Worm (Caenorhabditis elegans) whole organism, young adult: Measurements from ENCODE around the gene ahsa-1.

Source experiments
- B0035.1 ChIP-seq: sonication (generic microtip); optimal IDR thresholded peaks from 2 replicates; lab custom pipeline; 2016; ENCODE audit warnings: missing genetic modification characterization, mild to moderate bottlenecking, missing compliant biosample characterization, missing genotype, missing genetic modification reagents
- B0336.3 ChIP-seq: fragments of 200-800 bp; sonication (Bioruptor generic); IDR thresholded peaks from 2 replicates; pipeline ENCODE4 v1.3.6; 2022; ENCODE audit warnings: missing genetic modification characterization, missing compliant biosample characterization
- F10E7.11 ChIP-seq: sonication (generic microtip); optimal IDR thresholded peaks from 2 replicates; lab custom pipeline; 2017; ENCODE audit warnings: mild to moderate bottlenecking, missing genetic modification characterization, moderate library complexity, missing compliant biosample characterization
- F23B12.7 ChIP-seq: sonication (generic microtip); optimal IDR thresholded peaks from 2 replicates; lab custom pipeline; 2017; ENCODE audit warnings: missing genetic modification characterization, mild to moderate bottlenecking, missing compliant biosample characterization, antibody characterized with exemption, moderate library complexity; ENCODE audit not compliant: insufficient read depth
- F39B2.1 ChIP-seq: fragments of 200-800 bp; sonication (Bioruptor generic); IDR thresholded peaks from 2 replicates; pipeline ENCODE4 v1.3.6; 2022; ENCODE audit warnings: missing genetic modification reagents, missing genetic modification characterization, missing compliant biosample characterization
- F52B5.7 ChIP-seq: sonication (generic microtip); optimal IDR thresholded peaks from 2 replicates; lab custom pipeline; 2016; ENCODE audit warnings: mild to moderate bottlenecking, missing genetic modification characterization, missing compliant biosample characterization
- F55B11.4 ChIP-seq: sonication (generic microtip); optimal IDR thresholded peaks from 2 replicates; lab custom pipeline; 2016; ENCODE audit warnings: missing compliant biosample characterization, missing genetic modification characterization, borderline replicate concordance; ENCODE audit not compliant: insufficient read depth
- K11D2.4 ChIP-seq: fragments of 200-800 bp; sonication (Bioruptor generic); IDR thresholded peaks from 2 replicates; pipeline ENCODE4 v1.3.6; 2022; ENCODE audit warnings: missing genetic modification reagents, missing genetic modification characterization, missing compliant biosample characterization
- T26A5.8 ChIP-seq: sonication (generic microtip); optimal IDR thresholded peaks from 2 replicates; lab custom pipeline; 2016; ENCODE audit warnings: missing genetic modification characterization, missing compliant biosample characterization
- ZK185.1 ChIP-seq: sonication (generic microtip); optimal IDR thresholded peaks from 2 replicates; lab custom pipeline; 2016; ENCODE audit warnings: mild to moderate bottlenecking, missing genetic modification characterization, missing compliant biosample characterization; ENCODE audit not compliant: poor library complexity, severe bottlenecking
- aptf-2 ChIP-seq: fragments of 200-800 bp; sonication (Bioruptor generic); conservative IDR thresholded peaks from 2 replicates; pipeline ENCODE4 v1.3.6; 2022; ENCODE audit warnings: missing genetic modification reagents, missing genetic modification characterization, missing compliant biosample characterization
- atf-7 ChIP-seq: sonication (generic microtip); optimal IDR thresholded peaks from 2 replicates; lab custom pipeline; 2017; ENCODE audit warnings: mild to moderate bottlenecking, missing genetic modification characterization, missing compliant biosample characterization
- attf-5 ChIP-seq: fragments of 200-800 bp; sonication (Bioruptor generic); optimal IDR thresholded peaks from 2 replicates; lab custom pipeline; 2018; ENCODE audit warnings: mild to moderate bottlenecking, missing genetic modification characterization, missing compliant biosample characterization
- bed-1 ChIP-seq: fragments of 200-800 bp; sonication (Bioruptor generic); IDR thresholded peaks from 2 replicates; pipeline ENCODE4 v1.3.6; 2022; ENCODE audit warnings: missing genetic modification reagents, missing genetic modification characterization, missing compliant biosample characterization
- ccch-3 ChIP-seq: fragments of 200-800 bp; sonication (Bioruptor generic); optimal IDR thresholded peaks from 2 replicates; lab custom pipeline; 2018; ENCODE audit warnings: mild to moderate bottlenecking, missing genetic modification characterization, missing compliant biosample characterization
- ceh-27 ChIP-seq: fragments of 200-800 bp; sonication (Bioruptor generic); optimal IDR thresholded peaks from 2 replicates; lab custom pipeline; 2018; ENCODE audit warnings: mild to moderate bottlenecking, missing genetic modification characterization, moderate library complexity, missing compliant biosample characterization
- ceh-58 ChIP-seq: fragments of 200-800 bp; sonication (Bioruptor generic); IDR thresholded peaks from 2 replicates; pipeline ENCODE4 v1.3.6; 2022; ENCODE audit warnings: missing genetic modification characterization, missing compliant biosample characterization
- ceh-79 ChIP-seq: sonication (generic microtip); optimal IDR thresholded peaks from 2 replicates; lab custom pipeline; 2017; ENCODE audit warnings: mild to moderate bottlenecking, missing genetic modification characterization, missing compliant biosample characterization
- dpff-1 ChIP-seq: sonication (generic microtip); optimal IDR thresholded peaks from 2 replicates; lab custom pipeline; 2017; ENCODE audit warnings: mild to moderate bottlenecking, missing genetic modification characterization, missing compliant biosample characterization
- efl-1 ChIP-seq: fragments of 150-350 bp; optimal IDR thresholded peaks from 2 replicates; lab custom pipeline; 2014; ENCODE audit warnings: missing biosample characterization, missing genetic modification reagents, missing genetic modification characterization
- egl-18 ChIP-seq: fragments of 200-800 bp; sonication (Bioruptor generic); IDR thresholded peaks from 2 replicates; pipeline ENCODE4 v1.3.6; 2022; ENCODE audit warnings: missing genetic modification reagents, missing genetic modification characterization, missing compliant biosample characterization
- ekl-4 ChIP-seq: fragments of 200-800 bp; sonication (Bioruptor generic); IDR thresholded peaks from 2 replicates; pipeline ENCODE4 v1.3.6; 2022; ENCODE audit warnings: missing genetic modification reagents, missing genetic modification characterization, missing compliant biosample characterization
- ets-4 ChIP-seq: fragments of 200-800 bp; sonication (Bioruptor generic); optimal IDR thresholded peaks from 2 replicates; lab custom pipeline; 2018; ENCODE audit warnings: mild to moderate bottlenecking, missing genetic modification characterization, missing compliant biosample characterization
- gei-17 ChIP-seq: fragments of 200-800 bp; sonication (Bioruptor generic); optimal IDR thresholded peaks from 2 replicates; lab custom pipeline; 2018; ENCODE audit warnings: mild to moderate bottlenecking, missing genetic modification characterization, missing compliant biosample characterization
- him-1 ChIP-seq: sonication (generic microtip); optimal IDR thresholded peaks from 2 replicates; lab custom pipeline; 2016; ENCODE audit warnings: missing genotype, missing genetic modification reagents, missing genetic modification characterization, missing compliant biosample characterization
- hlh-12 ChIP-seq: sonication (generic microtip); optimal IDR thresholded peaks from 2 replicates; lab custom pipeline; 2016; ENCODE audit warnings: missing genetic modification characterization, missing compliant biosample characterization
- hmg-1.2 ChIP-seq: fragments of 200-800 bp; sonication (Bioruptor generic); IDR thresholded peaks from 2 replicates; pipeline ENCODE4 v1.3.6; 2022; ENCODE audit warnings: missing genetic modification reagents, missing genetic modification characterization, missing compliant biosample characterization
- hmg-20 ChIP-seq: fragments of 200-800 bp; sonication (Bioruptor generic); IDR thresholded peaks from 2 replicates; pipeline ENCODE4 v1.3.6; 2022; ENCODE audit warnings: missing genetic modification reagents, missing genetic modification characterization, missing compliant biosample characterization
- lin-26 ChIP-seq: fragments of 200-800 bp; sonication (Bioruptor generic); IDR thresholded peaks from 2 replicates; pipeline ENCODE4 v1.3.6; 2022; ENCODE audit warnings: missing genetic modification reagents, missing genetic modification characterization, missing compliant biosample characterization
- lin-40 ChIP-seq: sonication (generic microtip); optimal IDR thresholded peaks from 2 replicates; lab custom pipeline; 2016; ENCODE audit warnings: missing genetic modification characterization, mild to moderate bottlenecking, missing compliant biosample characterization, missing genotype, missing genetic modification reagents
- madf-10 ChIP-seq: sonication (generic microtip); optimal IDR thresholded peaks from 2 replicates; lab custom pipeline; 2016; ENCODE audit warnings: mild to moderate bottlenecking, missing genetic modification characterization, missing compliant biosample characterization
- madf-3 ChIP-seq: fragments of 200-800 bp; sonication (Bioruptor generic); IDR thresholded peaks from 2 replicates; pipeline ENCODE4 v1.3.6; 2022; ENCODE audit warnings: missing genetic modification reagents, missing genetic modification characterization, missing compliant biosample characterization
- madf-8 ChIP-seq: fragments of 200-800 bp; sonication (Bioruptor generic); conservative IDR thresholded peaks from 2 replicates; pipeline ENCODE4 v1.3.6; 2022; ENCODE audit warnings: missing genetic modification reagents, missing genetic modification characterization, missing compliant biosample characterization
- mcd-1 ChIP-seq: fragments of 200-800 bp; sonication (Bioruptor generic); IDR thresholded peaks from 2 replicates; pipeline ENCODE4 v1.3.6; 2022; ENCODE audit warnings: missing genetic modification reagents, missing genetic modification characterization, missing compliant biosample characterization
- mes-4 ChIP-seq: sonication (generic microtip); optimal IDR thresholded peaks from 2 replicates; lab custom pipeline; 2016; ENCODE audit warnings: missing genotype, missing genetic modification characterization, missing compliant biosample characterization
- nfya-1 ChIP-seq: sonication (generic microtip); optimal IDR thresholded peaks from 2 replicates; lab custom pipeline; 2017; ENCODE audit warnings: antibody characterized with exemption, missing compliant biosample characterization, missing genetic modification characterization, borderline replicate concordance; ENCODE audit not compliant: insufficient read depth
- nhr-90 ChIP-seq: sonication (generic microtip); optimal IDR thresholded peaks from 2 replicates; lab custom pipeline; 2016; ENCODE audit warnings: missing genotype, mild to moderate bottlenecking, missing genetic modification characterization, missing compliant biosample characterization
- pha-4 ChIP-seq: fragments of 150-350 bp; sonication (generic microtip); optimal IDR thresholded peaks from 2 replicates; lab custom pipeline; 2014; ENCODE audit warnings: missing biosample characterization, missing genetic modification reagents, missing genetic modification characterization
- rpc-1 ChIP-seq, 2 experiments: fragments of 150-350 bp in 1 of 2; sonication (generic microtip) in 1 of 2; optimal IDR thresholded peaks; 2 replicates each; lab custom pipeline; 2014 to 2018; ENCODE audit warnings: missing biosample characterization in 1 of 2, missing genetic modification characterization in 1 of 2, missing genetic modification reagents in 1 of 2, missing genotype in 1 of 2
- tbx-9 ChIP-seq: sonication (generic microtip); optimal IDR thresholded peaks from 2 replicates; lab custom pipeline; 2016; ENCODE audit warnings: borderline replicate concordance, missing genetic modification characterization, inconsistent platforms, missing compliant biosample characterization
- tlf-1 ChIP-seq: fragments of 200-800 bp; sonication (Bioruptor generic); optimal IDR thresholded peaks from 2 replicates; lab custom pipeline; 2018; ENCODE audit warnings: mild to moderate bottlenecking, missing genetic modification characterization, missing compliant biosample characterization
- zfh-2 ChIP-seq: fragments of 200-800 bp; sonication (Bioruptor generic); conservative IDR thresholded peaks from 2 replicates; pipeline ENCODE4 v1.3.6; 2022; ENCODE audit warnings: missing genetic modification reagents, missing genetic modification characterization, missing compliant biosample characterization
- zim-3 ChIP-seq: sonication (generic microtip); optimal IDR thresholded peaks from 2 replicates; lab custom pipeline; 2017; ENCODE audit warnings: mild to moderate bottlenecking, missing genetic modification characterization, moderate library complexity, missing compliant biosample characterization
- ztf-22 ChIP-seq: fragments of 200-800 bp; sonication (Bioruptor generic); optimal IDR thresholded peaks from 2 replicates; lab custom pipeline; 2018; ENCODE audit warnings: mild to moderate bottlenecking, missing genetic modification characterization, moderate library complexity, missing compliant biosample characterization
- ztf-28 ChIP-seq: fragments of 200-800 bp; sonication (Bioruptor generic); IDR thresholded peaks from 2 replicates; pipeline ENCODE4 v1.3.6; 2022; ENCODE audit warnings: missing genetic modification reagents, missing genetic modification characterization, missing compliant biosample characterization

ahsa-1 gene

DNA sequence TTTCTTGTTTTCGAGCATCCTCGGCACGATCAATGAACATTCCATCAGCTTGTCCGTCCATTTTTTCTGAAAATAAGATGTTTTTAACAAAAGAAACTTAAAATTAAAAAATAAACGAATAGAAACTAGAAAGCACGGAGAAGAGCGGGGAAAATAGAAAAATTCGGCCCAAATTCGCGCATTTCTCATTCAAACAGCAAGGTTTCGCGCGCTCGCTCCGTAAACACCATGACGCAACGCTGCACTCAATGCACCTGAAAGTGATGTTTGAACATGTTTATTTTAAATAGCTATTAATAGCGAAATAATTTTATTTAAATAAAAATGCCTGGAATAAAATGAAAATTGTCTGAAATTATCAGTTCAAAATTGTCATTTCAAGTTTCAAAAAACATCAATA, 25.7 kb downstream of the ahsa-1 start, which contains the start of the genes mcm-3 and C25D7.15 (continued):
- TF ChIP-seq zim-3, result no peak
- TF ChIP-seq him-1 (tag; lab: Kevin White, UChicago), result peak; percentile 53
- TF ChIP-seq zfh-2 (GFP tag; lab: Robert Waterston, UW), result no peak
- no peak for TF ChIP-seq ztf-22
- peak; percentile 96 for TF ChIP-seq efl-1
- TF ChIP-seq tlf-1, result peak; percentile 68
- TF ChIP-seq K11D2.4 (GFP tag; lab: Robert Waterston, UW), result no peak
- TF ChIP-seq tbx-9 (tag; lab: Kevin White, UChicago), result no peak
- TF ChIP-seq ztf-28, result no peak
- peak; percentile 46; the same call in 1 of the 2 replicates for TF ChIP-seq hmg-1.2 (GFP tag; lab: Robert Waterston, UW)
- TF ChIP-seq F55B11.4, result no peak
- TF ChIP-seq F39B2.1 (GFP tag; lab: Robert Waterston, UW), result no peak
- TF ChIP-seq ets-4 (GFP tag; lab: Kevin White, UChicago), result no peak
- no peak for TF ChIP-seq nfya-1 (tag; lab: Kevin White, UChicago)
- TF ChIP-seq hlh-12 (tag; lab: Kevin White, UChicago), result no peak
- no peak for TF ChIP-seq ceh-79 (tag; lab: Kevin White, UChicago)
- no peak for TF ChIP-seq bed-1 (GFP tag; lab: Robert Waterston, UW)
- no peak for TF ChIP-seq madf-10 (tag; lab: Kevin White, UChicago)
- TF ChIP-seq egl-18 (GFP tag; lab: Robert Waterston, UW), result no peak
- TF ChIP-seq aptf-2 (GFP tag; lab: Robert Waterston, UW), result no peak
- no peak for TF ChIP-seq attf-5
- no peak for TF ChIP-seq pha-4 (tag; lab: Kevin White, UChicago)
- no peak for TF ChIP-seq T26A5.8 (tag; lab: Kevin White, UChicago)
- TF ChIP-seq hmg-20 (GFP tag; lab: Robert Waterston, UW), result no peak
- no peak for TF ChIP-seq mes-4 (tag; lab: Kevin White, UChicago)
- no peak for TF ChIP-seq F23B12.7
- TF ChIP-seq F52B5.7, result no peak
- TF ChIP-seq madf-3 (GFP tag; lab: Robert Waterston, UW), result peak; percentile 78; the same call in 1 of the 2 replicates
- no peak for TF ChIP-seq ceh-27 (GFP tag; lab: Kevin White, UChicago)
- no peak for TF ChIP-seq ekl-4
- TF ChIP-seq rpc-1 (optimal IDR thresholded peaks at IDR 0.05; lab: Kevin White, UChicago), result no peak
- TF ChIP-seq rpc-1 (tag; optimal IDR thresholded peaks at IDR 0.05; lab: Kevin White, UChicago), result no peak
- no peak for TF ChIP-seq F10E7.11 (tag; lab: Kevin White, UChicago)
- peak; percentile 90 for TF ChIP-seq madf-8
- TF ChIP-seq atf-7 (tag; lab: Kevin White, UChicago), result no peak
- no peak for TF ChIP-seq ZK185.1 (tag; lab: Kevin White, UChicago)
- peak; percentile 50; the same call in 1 of the 2 replicates for TF ChIP-seq B0336.3 (GFP tag; lab: Robert Waterston, UW)
- no peak for TF ChIP-seq ceh-58
- TF ChIP-seq dpff-1 (tag; lab: Kevin White, UChicago), result no peak
- TF ChIP-seq mcd-1 (GFP tag; lab: Robert Waterston, UW), result peak; percentile 49
- TF ChIP-seq lin-26 (GFP tag; lab: Robert Waterston, UW), result no peak
- TF ChIP-seq lin-40 (tag; lab: Kevin White, UChicago), result no peak
- no peak for TF ChIP-seq gei-17 (GFP tag; lab: Kevin White, UChicago)
- no peak for TF ChIP-seq B0035.1 (tag; lab: Kevin White, UChicago)
- TF ChIP-seq nhr-90, result no peak
- TF ChIP-seq ccch-3 (GFP tag; lab: Kevin White, UChicago), result no peak
